Fruit fly (Drosophila melanogaster) whole organism, pupa: ENCODE measurements around the gene RIOK1.

Experiments used
- CG14655 ChIP-seq: fragments of 200-800 bp; sonication (Bioruptor generic); optimal IDR thresholded peaks from 3 replicates; lab custom pipeline; 2017; ENCODE audit warnings: mild to moderate bottlenecking, missing biosample characterization, missing genetic modification reagents, missing genetic modification characterization
- CG15710 ChIP-seq: fragments of 200-800 bp; sonication (Bioruptor generic); optimal IDR thresholded peaks from 2 replicates; lab custom pipeline; 2018; ENCODE audit warnings: missing biosample characterization, mild to moderate bottlenecking, missing genetic modification characterization, moderate library complexity
- CG17806 ChIP-seq: fragments of 200-800 bp; sonication (Bioruptor generic); optimal IDR thresholded peaks from 2 replicates; lab custom pipeline; 2018; ENCODE audit warnings: missing biosample characterization, mild to moderate bottlenecking, missing genetic modification characterization, moderate library complexity
- CG32121 ChIP-seq: fragments of 200-800 bp; sonication (Bioruptor generic); IDR thresholded peaks from 2 replicates; pipeline ENCODE4 v1.3.6; 2022; ENCODE audit warnings: missing biosample characterization, missing genetic modification characterization
- CG34367 ChIP-seq: fragments of 200-800 bp; sonication (Bioruptor generic); optimal IDR thresholded peaks from 2 replicates; lab custom pipeline; 2018; ENCODE audit warnings: missing biosample characterization, mild to moderate bottlenecking, missing genetic modification characterization
- CG8159 ChIP-seq: fragments of 200-800 bp; sonication (Bioruptor generic); optimal IDR thresholded peaks from 3 replicates; lab custom pipeline; 2018; ENCODE audit warnings: missing biosample characterization, mild to moderate bottlenecking, missing genetic modification characterization, moderate library complexity
- D1 ChIP-seq: fragments of 200-800 bp; sonication (Bioruptor generic); optimal IDR thresholded peaks from 2 replicates; lab custom pipeline; 2018; ENCODE audit warnings: missing biosample characterization, mild to moderate bottlenecking, missing genetic modification characterization, moderate library complexity
- EcR ChIP-seq: fragments of 200-800 bp; sonication (Bioruptor generic); optimal IDR thresholded peaks from 3 replicates; lab custom pipeline; 2019; ENCODE audit warnings: missing biosample characterization, missing genetic modification characterization, mild to moderate bottlenecking, moderate library complexity, missing genetic modification reagents
- Ets98B ChIP-seq: fragments of 200-800 bp; sonication (Bioruptor generic); IDR thresholded peaks from 2 replicates; pipeline ENCODE4 v1.3.6; 2022; ENCODE audit warnings: missing biosample characterization, missing genetic modification characterization
- Pif1A ChIP-seq: fragments of 200-800 bp; sonication (Bioruptor generic); optimal IDR thresholded peaks from 3 replicates; lab custom pipeline; 2016; ENCODE audit warnings: missing biosample characterization, missing genetic modification characterization
- Pif1B ChIP-seq: fragments of 200-800 bp; sonication (Bioruptor generic); optimal IDR thresholded peaks from 3 replicates; lab custom pipeline; 2016; ENCODE audit warnings: missing biosample characterization, missing genetic modification characterization
- fd96Ca ChIP-seq: fragments of 200-800 bp; sonication (Bioruptor generic); IDR thresholded peaks from 3 replicates; pipeline ENCODE4 v1.3.6; 2022; ENCODE audit warnings: missing biosample characterization, missing genetic modification characterization
- gl ChIP-seq: fragments of 200-800 bp; sonication (Bioruptor generic); optimal IDR thresholded peaks from 2 replicates; lab custom pipeline; 2018; ENCODE audit warnings: missing biosample characterization, mild to moderate bottlenecking, missing genetic modification characterization
- rn ChIP-seq: fragments of 200-800 bp; sonication (Bioruptor generic); IDR thresholded peaks from 2 replicates; pipeline ENCODE4 v1.3.6; 2022; ENCODE audit warnings: missing biosample characterization, missing genetic modification characterization

- no peak for TF ChIP-seq CG17806 (tag; lab: Kevin White, UChicago)
- no peak for TF ChIP-seq CG8159 (tag; lab: Kevin White, UChicago)
- TF ChIP-seq EcR (GFP tag; lab: Kevin White, UChicago), result no peak
- no peak for TF ChIP-seq D1 (tag; lab: Kevin White, UChicago)
- no peak for TF ChIP-seq gl (tag; lab: Kevin White, UChicago)
- no peak for TF ChIP-seq CG14655
- 0 out of 3 replicates have a peak, but pooled peaks have one; percentile 16 for TF ChIP-seq fd96Ca (GFP tag; lab: Robert Waterston, UW)
- TF ChIP-seq CG15710 (tag; lab: Kevin White, UChicago), result no peak
- TF ChIP-seq Pif1A (GFP tag; lab: Kevin White, UChicago), result no peak
- no peak for TF ChIP-seq CG34367 (tag; lab: Kevin White, UChicago)
- TF ChIP-seq CG32121 (GFP tag; lab: Robert Waterston, UW), result peak; percentile 28; the same call in 1 of the 2 replicates
- 0 out of 2 replicates have a peak, but pooled peaks have one; percentile 8 for TF ChIP-seq Ets98B (GFP tag; lab: Robert Waterston, UW)
- TF ChIP-seq Pif1B (GFP tag; lab: Kevin White, UChicago), result no peak
- no peak for TF ChIP-seq rn (GFP tag; lab: Robert Waterston, UW)
These were observed 47.1 kb downstream of the RIOK1 start for dm6 chr3L:11601133-11601532.
